Worm (Caenorhabditis elegans): Measurements from ENCODE around the gene F42G4.2.

The F42G4.2 gene

ce11 chrII:13085951-13086350, 38.2 kb downstream of the F42G4.2 start:
- TF ChIP-seq lsy-2 (tag; optimal IDR thresholded peaks at IDR 0.05) (no peak), elt-3 (tag; optimal IDR thresholded peaks at IDR 0.05) (no peak), nhr-21 (tag; optimal IDR thresholded peaks at IDR 0.05) (no peak), nhr-237 (tag; optimal IDR thresholded peaks at IDR 0.05) (no peak), lin-39 (tag; optimal IDR thresholded peaks at IDR 0.05) (no peak), egl-27 (tag; optimal IDR thresholded peaks at IDR 0.05) (no peak), nhr-10 (tag; optimal IDR thresholded peaks at IDR 0.05) (no peak), ceh-16 (tag; optimal IDR thresholded peaks at IDR 0.05) (no peak), ztf-1 (GFP tag; conservative IDR thresholded peaks at IDR 0.05) (no peak), C34F6.9 (tag; optimal IDR thresholded peaks at IDR 0.05) (no peak), nhr-25 (tag; optimal IDR thresholded peaks at IDR 0.05) (no peak), sem-4 (tag; optimal IDR thresholded peaks at IDR 0.05) (no peak), sma-3 (GFP tag; optimal IDR thresholded peaks at IDR 0.05) (no peak)

ce11 chrII:13091123-13091522, 43.4 kb downstream of the F42G4.2 start, which contains the start of gene Y81G3A.4:
Gene Y81G3A.4, plus strand, starts transcription at chrII:13091423.
- no peak for TF ChIP-seq nhr-12 (tag; optimal IDR thresholded peaks at IDR 0.05)
- no peak for TF ChIP-seq lin-11 (tag; optimal IDR thresholded peaks at IDR 0.05)
- no peak for TF ChIP-seq gmeb-1 (tag; optimal IDR thresholded peaks at IDR 0.05)
- no peak for TF ChIP-seq unc-62 (GFP tag; optimal IDR thresholded peaks at IDR 0.05)
- TF ChIP-seq nhr-6 (tag; optimal IDR thresholded peaks at IDR 0.05) = no peak
- no peak for TF ChIP-seq R02D3.7 (tag; optimal IDR thresholded peaks at IDR 0.05)
- no peak for TF ChIP-seq peb-1 (tag; optimal IDR thresholded peaks at IDR 0.05)
- TF ChIP-seq lsy-2 (tag; optimal IDR thresholded peaks at IDR 0.05) = no peak

ce11 chrII:13091857-13092256, 44.1 kb downstream of the F42G4.2 start:
- TF ChIP-seq nhr-23 (tag; optimal IDR thresholded peaks at IDR 0.05) (no peak), egl-27 (tag; optimal IDR thresholded peaks at IDR 0.05) (no peak), crh-2 (tag; optimal IDR thresholded peaks at IDR 0.05) (no peak), gmeb-1 (tag; optimal IDR thresholded peaks at IDR 0.05) (no peak), nhr-25 (tag; optimal IDR thresholded peaks at IDR 0.05) (no peak)

ce11 chrII:13096345-13096744, 48.6 kb downstream of the F42G4.2 start:
- no peak for TF ChIP-seq egl-27 (tag; optimal IDR thresholded peaks at IDR 0.05)
- TF ChIP-seq ama-1 (optimal IDR thresholded peaks at IDR 0.05) = no peak
- no peak for TF ChIP-seq dmd-4 (tag; optimal IDR thresholded peaks at IDR 0.05)
- no peak for TF ChIP-seq snpc-4 (tag; optimal IDR thresholded peaks at IDR 0.05)
- TF ChIP-seq ztf-11 (tag; optimal IDR thresholded peaks at IDR 0.05) = no peak
- TF ChIP-seq lsy-2 (tag; optimal IDR thresholded peaks at IDR 0.05) = no peak
- TF ChIP-seq elt-3 (tag; optimal IDR thresholded peaks at IDR 0.05) = no peak
- no peak for TF ChIP-seq Y55F3AM.14 (GFP tag; optimal IDR thresholded peaks at IDR 0.05)
- no peak for TF ChIP-seq unc-39 (tag; optimal IDR thresholded peaks at IDR 0.05)
- no peak for TF ChIP-seq F13H6.1 (tag; optimal IDR thresholded peaks at IDR 0.05)
- no peak for TF ChIP-seq sma-9 (GFP tag; optimal IDR thresholded peaks at IDR 0.05)
- TF ChIP-seq sma-9 (tag; optimal IDR thresholded peaks at IDR 0.05) = no peak
- TF ChIP-seq fos-1 (tag; optimal IDR thresholded peaks at IDR 0.05) = no peak
- no peak for TF ChIP-seq ceh-82 (tag; optimal IDR thresholded peaks at IDR 0.05)

ce11 chrII:13098175-13098574, 50.5 kb downstream of the F42G4.2 start, which contains the start of gene col-86:
Gene col-86, minus strand, starts transcription at chrII:13098275.
- no peak for TF ChIP-seq egl-27 (tag; optimal IDR thresholded peaks at IDR 0.05)
- no peak for TF ChIP-seq nhr-11 (tag; optimal IDR thresholded peaks at IDR 0.05)
- no peak for TF ChIP-seq ztf-1 (GFP tag; conservative IDR thresholded peaks at IDR 0.05)
- no peak for TF ChIP-seq sma-3 (GFP tag; optimal IDR thresholded peaks at IDR 0.05)
- TF ChIP-seq nhr-10 (tag; optimal IDR thresholded peaks at IDR 0.05) = no peak
- no peak for TF ChIP-seq sem-4 (tag; optimal IDR thresholded peaks at IDR 0.05)
- TF ChIP-seq ceh-16 (tag; optimal IDR thresholded peaks at IDR 0.05) = no peak
- no peak for TF ChIP-seq lin-39 (tag; optimal IDR thresholded peaks at IDR 0.05)
- TF ChIP-seq unc-62 (GFP tag; optimal IDR thresholded peaks at IDR 0.05) = no peak
- no peak for TF ChIP-seq snpc-4 (tag; optimal IDR thresholded peaks at IDR 0.05)
- TF ChIP-seq nhr-25 (tag; optimal IDR thresholded peaks at IDR 0.05) = no peak
- no peak for TF ChIP-seq Y55F3AM.14 (GFP tag; optimal IDR thresholded peaks at IDR 0.05)
